Comparison of ENCODE assay signal across 5 fruit fly cellular contexts in genomic region chrX:22443046-22443445, dm6.
TF ChIP-seq lines count a peak whose summit lies in the region.

No protein-coding gene starts in this region.

- TF ChIP-seq CTCF in whole organism, embryonic (GFP tag; optimal IDR thresholded peaks at IDR 0.05; lab: Kevin White, UChicago) = peak; percentile 49

TF ChIP-seq in whole organism, adult, 20 proteins besides CTCF, POLR2A, EP300 and RAD21:
- TF ChIP-seq cic (GFP tag; optimal IDR thresholded peaks at IDR 0.05; lab: Kevin White, UChicago) (no peak), kay (GFP tag; lab: Kevin White, UChicago; ENCODE audit: borderline replicate concordance) (peak; percentile 43)

TF ChIP-seq in whole organism, embryonic, 481 proteins besides CTCF, POLR2A, EP300 and RAD21:
- TF ChIP-seq CG2199 (GFP tag; IDR thresholded peaks at IDR 0.05; lab: Robert Waterston, UW) (peak; percentile 88; the same call in 2 of the 3 replicates), CG8290 (GFP tag; optimal IDR thresholded peaks at IDR 0.05; lab: Kevin White, UChicago) (no peak), CG8290 (tag; optimal IDR thresholded peaks at IDR 0.05; lab: Kevin White, UChicago) (peak in 1 of 2 experiments; percentile 23), CG14667 (GFP tag; IDR thresholded peaks at IDR 0.05; lab: Robert Waterston, UW) (no peak), sna (GFP tag; IDR thresholded peaks at IDR 0.05; lab: Robert Waterston, UW; ENCODE audit: partially characterized antibody) (no peak), Lhr (GFP tag; optimal IDR thresholded peaks at IDR 0.05; lab: Kevin White, UChicago) (peak; percentile 16), TFAM (GFP tag; optimal IDR thresholded peaks at IDR 0.05; lab: Kevin White, UChicago) (no peak), CG15269 (tag; optimal IDR thresholded peaks at IDR 0.05; lab: Kevin White, UChicago) (peak; percentile 15), CG12236 (GFP tag; optimal IDR thresholded peaks at IDR 0.05; lab: Kevin White, UChicago) (no peak), CG3163 (GFP tag; optimal IDR thresholded peaks at IDR 0.05; lab: Kevin White, UChicago) (no peak), nau (GFP tag; optimal IDR thresholded peaks at IDR 0.05; lab: Kevin White, UChicago) (no peak), CG13775 (GFP tag; optimal IDR thresholded peaks at IDR 0.05; lab: Kevin White, UChicago) (no peak), cwo (GFP tag; optimal IDR thresholded peaks at IDR 0.05; lab: Kevin White, UChicago) (no peak), scrt (GFP tag; optimal IDR thresholded peaks at IDR 0.05; lab: Kevin White, UChicago) (no peak), Hmr (GFP tag; optimal IDR thresholded peaks at IDR 0.05; lab: Kevin White, UChicago) (peak; percentile 9), her (GFP tag; optimal IDR thresholded peaks at IDR 0.05; lab: Kevin White, UChicago) (no peak), Doc3 (GFP tag; IDR thresholded peaks at IDR 0.05; lab: Robert Waterston, UW; ENCODE audit: partially characterized antibody) (no peak)

TF ChIP-seq in whole organism, prepupa, 60 proteins besides CTCF, POLR2A, EP300 and RAD21:
- TF ChIP-seq Eip75B (GFP tag; optimal IDR thresholded peaks at IDR 0.05; lab: Kevin White, UChicago) (no peak), Eip78C (GFP tag; lab: Kevin White, UChicago) (peak; percentile 38)

TF ChIP-seq in whole organism, pupa, 21 proteins besides CTCF, POLR2A, EP300 and RAD21:
- no peak for TF ChIP-seq CG4496 (GFP tag; IDR thresholded peaks at IDR 0.05; lab: Robert Waterston, UW)
- peak; percentile 66 for TF ChIP-seq EcR (GFP tag; optimal IDR thresholded peaks at IDR 0.05; lab: Kevin White, UChicago)
- no peak for TF ChIP-seq CG9948 (tag; optimal IDR thresholded peaks at IDR 0.05; lab: Kevin White, UChicago)

TF ChIP-seq in whole organism, wandering third instar larva, 38 proteins besides CTCF, POLR2A, EP300 and RAD21:
- TF ChIP-seq GATAd (GFP tag; optimal IDR thresholded peaks at IDR 0.05; lab: Kevin White, UChicago) = no peak
- TF ChIP-seq Myc (optimal IDR thresholded peaks at IDR 0.05; lab: Kevin White, UChicago) = peak; percentile 79
- peak; percentile 40 for TF ChIP-seq N (GFP tag; optimal IDR thresholded peaks at IDR 0.05; lab: Kevin White, UChicago)
- TF ChIP-seq Vsx2 (GFP tag; optimal IDR thresholded peaks at IDR 0.05; lab: Kevin White, UChicago; ENCODE audit: partially characterized antibody) = peak; percentile 72
